Worm (Caenorhabditis elegans) whole organism, L4/young adult: ENCODE data around the gene odr-10.

ENCODE experiments used
- W03F9.2 ChIP-seq: fragments of 150-350 bp; optimal IDR thresholded peaks from 2 replicates; lab custom pipeline; 2014; ENCODE audit warnings: missing biosample characterization, missing genetic modification characterization
- him-1 ChIP-seq: sonication (generic microtip); optimal IDR thresholded peaks from 2 replicates; lab custom pipeline; 2016; ENCODE audit warnings: missing genotype, missing genetic modification reagents, missing genetic modification characterization, missing compliant biosample characterization

DNA sequence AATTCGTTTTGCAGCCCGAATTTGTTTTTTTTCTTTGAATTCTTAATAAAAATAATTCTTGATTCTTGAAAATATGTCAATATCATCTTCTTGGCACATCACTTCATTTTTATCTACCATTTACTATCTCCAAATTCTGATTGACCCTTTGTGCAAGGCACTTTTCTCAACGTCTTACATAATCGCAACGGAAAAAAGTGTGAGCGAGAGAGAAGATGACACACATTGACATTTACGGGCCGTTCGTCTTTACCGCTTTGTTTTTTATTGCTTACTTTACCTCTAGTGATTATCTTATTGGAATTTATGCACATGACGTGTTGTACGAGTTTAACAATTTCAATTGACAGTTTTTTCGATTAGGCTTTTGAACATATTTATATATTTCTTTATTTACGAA lies 17.1 kb downstream of the odr-10 start:
- no peak for TF ChIP-seq him-1 (tag; lab: Kevin White, UChicago)
- no peak for TF ChIP-seq W03F9.2
